Worm (Caenorhabditis elegans) whole organism, L2 larva: Measurements from ENCODE around the gene ddp-1.

Experiments
- elt-1 ChIP-seq: fragments of 150-350 bp; optimal IDR thresholded peaks from 2 replicates; lab custom pipeline; 2014; ENCODE audit warnings: missing biosample characterization, missing genetic modification characterization
- unc-39 ChIP-seq: fragments of 150-350 bp; optimal IDR thresholded peaks from 2 replicates; lab custom pipeline; 2014; ENCODE audit warnings: missing biosample characterization, missing genetic modification characterization
- unc-55 ChIP-seq: fragments of 150-350 bp; sonication (generic microtip); optimal IDR thresholded peaks from 3 replicates; lab custom pipeline; 2014; ENCODE audit warnings: missing biosample characterization, missing genetic modification reagents, missing genetic modification characterization
- zag-1 ChIP-seq: fragments of 150-350 bp; optimal IDR thresholded peaks from 2 replicates; lab custom pipeline; 2014; ENCODE audit warnings: missing biosample characterization, missing genetic modification characterization
- ztf-11 ChIP-seq: sonication (generic microtip); optimal IDR thresholded peaks from 2 replicates; lab custom pipeline; 2017; ENCODE audit warnings: missing biosample characterization, missing genetic modification characterization

DNA sequence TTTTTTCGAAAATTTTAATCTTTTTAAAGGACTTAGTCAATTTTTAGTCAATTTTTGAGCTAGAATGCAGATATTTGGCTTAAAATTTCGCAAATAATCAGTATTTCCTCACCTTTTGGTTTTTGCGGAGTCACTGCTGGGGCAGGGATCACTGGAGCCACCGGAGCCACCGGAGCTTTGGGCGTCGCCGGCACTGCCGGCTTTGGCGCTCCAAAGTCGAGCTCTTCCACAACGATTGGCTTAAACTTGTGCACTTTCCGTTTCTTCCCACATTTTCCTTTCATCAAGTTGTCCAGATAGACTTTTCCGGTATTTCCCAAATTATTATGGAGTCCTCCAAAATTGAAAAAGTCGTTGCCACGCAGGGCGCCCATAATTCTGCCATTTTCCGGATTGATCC lies 45.4 kb upstream of the ddp-1 start:
- TF ChIP-seq ztf-11 (tag; lab: Kevin White, UChicago) = no peak
- TF ChIP-seq unc-39 (tag; lab: Kevin White, UChicago) = no peak
- no peak for TF ChIP-seq elt-1
- TF ChIP-seq unc-55 (GFP tag; lab: Kevin White, UChicago) = no peak
- TF ChIP-seq zag-1 = no peak
